Fruit fly (Drosophila melanogaster) whole organism, wandering third instar larva: ENCODE measurements around the gene CG1024.

Source experiments
- Abd-B ChIP-seq: fragments of >200 bp; optimal IDR thresholded peaks from 2 replicates; lab custom pipeline; 2017; ENCODE audit warnings: missing biosample characterization, missing genetic modification characterization
- CG32264 ChIP-seq: fragments of 200-800 bp; sonication (Bioruptor generic); optimal IDR thresholded peaks from 2 replicates; lab custom pipeline; 2016; ENCODE audit warnings: missing biosample characterization, missing genetic modification characterization
- CG9705 ChIP-seq: fragments of 200-800 bp; sonication (Bioruptor generic); optimal IDR thresholded peaks from 2 replicates; lab custom pipeline; 2018; ENCODE audit warnings: missing biosample characterization, mild to moderate bottlenecking, missing genetic modification characterization
- CrebA ChIP-seq: fragments of 200-800 bp; sonication (Bioruptor generic); optimal IDR thresholded peaks from 2 replicates; lab custom pipeline; 2016; ENCODE audit warnings: missing biosample characterization, mild to moderate bottlenecking, missing genetic modification characterization, borderline replicate concordance
- Dfd ChIP-seq: fragments of >200 bp; optimal IDR thresholded peaks from 2 replicates; lab custom pipeline; 2017; ENCODE audit warnings: missing biosample characterization, missing genetic modification characterization
- Dif ChIP-seq: fragments of 200-275, 200-300 bp; sonication (Bioruptor generic); optimal IDR thresholded peaks from 2 replicates; lab custom pipeline; 2018; ENCODE audit warnings: missing biosample characterization, missing genetic modification characterization; ENCODE audit not compliant: partially characterized antibody
- GATAd ChIP-seq: sonication (Bioruptor generic); optimal IDR thresholded peaks from 2 replicates; lab custom pipeline; 2016; ENCODE audit warnings: missing biosample characterization, missing genetic modification characterization
- HLH106 ChIP-seq: fragments of 200-800 bp; optimal IDR thresholded peaks from 3 replicates; lab custom pipeline; 2019; ENCODE audit warnings: missing biosample characterization, mild to moderate bottlenecking, missing genetic modification characterization, moderate library complexity
- Hnf4 ChIP-seq: fragments of 200-800 bp; sonication (Bioruptor generic); optimal IDR thresholded peaks from 2 replicates; lab custom pipeline; 2016; ENCODE audit warnings: missing biosample characterization, mild to moderate bottlenecking, missing genetic modification characterization
- Hr78 ChIP-seq: fragments of >200 bp; optimal IDR thresholded peaks from 2 replicates; lab custom pipeline; 2017; ENCODE audit warnings: missing biosample characterization, missing genetic modification characterization
- Hr83 ChIP-seq: fragments of 200-300 bp; sonication (Bioruptor generic); optimal IDR thresholded peaks from 2 replicates; lab custom pipeline; 2016; ENCODE audit warnings: missing biosample characterization, mild to moderate bottlenecking, missing genetic modification characterization, moderate library complexity; ENCODE audit not compliant: poor library complexity, severe bottlenecking
- Jra ChIP-seq: sonication (Bioruptor generic); optimal IDR thresholded peaks from 2 replicates; lab custom pipeline; 2016; ENCODE audit warnings: missing biosample characterization, missing genetic modification characterization
- Mio ChIP-seq: sonication (Bioruptor generic); optimal IDR thresholded peaks from 2 replicates; lab custom pipeline; 2016; ENCODE audit warnings: missing biosample characterization, missing genetic modification characterization
- Myc ChIP-seq: fragments of >200 bp; optimal IDR thresholded peaks from 2 replicates; lab custom pipeline; 2017
- N ChIP-seq: fragments of >200 bp; optimal IDR thresholded peaks from 2 replicates; lab custom pipeline; 2018; ENCODE audit warnings: missing biosample characterization, missing external identifiers, missing genetic modification characterization
- OdsH ChIP-seq: fragments of 200-800 bp; sonication (Bioruptor generic); optimal IDR thresholded peaks from 2 replicates; lab custom pipeline; 2016; ENCODE audit warnings: missing biosample characterization, mild to moderate bottlenecking, missing genetic modification characterization
- Rel ChIP-seq, 2 experiments: fragments of 200-800 bp; sonication (Bioruptor generic) in 1 of 2; optimal IDR thresholded peaks; 2 replicates in 1 of 2; 3 replicates in 1 of 2; lab custom pipeline; 2016 to 2019; ENCODE audit warnings: mild to moderate bottlenecking in 2 of 2, missing biosample characterization in 2 of 2, missing genetic modification characterization in 2 of 2, moderate library complexity in 1 of 2
- Sp1 ChIP-seq: fragments of 200-800 bp; sonication (Bioruptor generic); optimal IDR thresholded peaks from 3 replicates; lab custom pipeline; 2019; ENCODE audit warnings: missing biosample characterization, mild to moderate bottlenecking, missing genetic modification characterization, moderate library complexity
- Vsx2 ChIP-seq: fragments of 200-300, 225-300 bp; sonication (Bioruptor generic); optimal IDR thresholded peaks from 2 replicates; lab custom pipeline; 2018; ENCODE audit warnings: missing biosample characterization, missing genetic modification characterization; ENCODE audit not compliant: partially characterized antibody
- br ChIP-seq: fragments of 200-800 bp; sonication (Bioruptor generic); optimal IDR thresholded peaks from 2 replicates; lab custom pipeline; 2016; ENCODE audit warnings: missing biosample characterization, missing genetic modification characterization
- brk ChIP-seq: fragments of 200-800 bp; sonication (Bioruptor generic); optimal IDR thresholded peaks from 2 replicates; lab custom pipeline; 2016; ENCODE audit warnings: missing biosample characterization, mild to moderate bottlenecking, missing genetic modification characterization
- dl ChIP-seq, 2 experiments: fragments of 175-275, 200-275 bp in 1 of 2; fragments of 200-275 bp in 1 of 2; sonication (Bioruptor generic); optimal IDR thresholded peaks; lab custom pipeline; 2018; ENCODE audit warnings: mild to moderate bottlenecking in 2 of 2, missing biosample characterization in 2 of 2, missing genetic modification characterization in 2 of 2, moderate library complexity in 2 of 2; ENCODE audit not compliant: partially characterized antibody in 2 of 2, insufficient read depth in 1 of 2
- dmrt93B ChIP-seq: fragments of 200-800 bp; sonication (Bioruptor generic); optimal IDR thresholded peaks from 2 replicates; lab custom pipeline; 2018; ENCODE audit warnings: missing biosample characterization, mild to moderate bottlenecking, missing genetic modification characterization
- dsf ChIP-seq: sonication (Bioruptor generic); optimal IDR thresholded peaks from 2 replicates; lab custom pipeline; 2016; ENCODE audit warnings: missing biosample characterization, missing genetic modification characterization, borderline replicate concordance
- ey ChIP-seq: fragments of 200-800 bp; sonication (Bioruptor generic); optimal IDR thresholded peaks from 2 replicates; lab custom pipeline; 2016; ENCODE audit warnings: missing biosample characterization, missing genetic modification characterization
- foxo ChIP-seq, 2 experiments: fragments of 200-800 bp; sonication (Bioruptor generic); optimal IDR thresholded peaks; 2 replicates in 1 of 2; 3 replicates in 1 of 2; lab custom pipeline; 2016 to 2017; ENCODE audit warnings: missing biosample characterization in 2 of 2, missing genetic modification characterization in 2 of 2
- fru ChIP-seq: fragments of 200-800 bp; sonication (Bioruptor generic); optimal IDR thresholded peaks from 3 replicates; lab custom pipeline; 2016; ENCODE audit warnings: missing biosample characterization, mild to moderate bottlenecking, missing genetic modification characterization
- h ChIP-seq: fragments of 200-800 bp; sonication (Bioruptor generic); optimal IDR thresholded peaks from 3 replicates; lab custom pipeline; 2016; ENCODE audit warnings: missing biosample characterization, mild to moderate bottlenecking, missing genetic modification characterization
- jim ChIP-seq: fragments of 175-275, 200-325 bp; sonication (Bioruptor generic); optimal IDR thresholded peaks from 2 replicates; lab custom pipeline; 2016; ENCODE audit warnings: missing biosample characterization, mild to moderate bottlenecking, missing genetic modification characterization
- lola ChIP-seq: fragments of >200 bp; optimal IDR thresholded peaks from 2 replicates; lab custom pipeline; 2017; ENCODE audit warnings: missing biosample characterization, missing genetic modification characterization
- pan ChIP-seq: fragments of >200 bp; optimal IDR thresholded peaks from 2 replicates; lab custom pipeline; 2017
- psq ChIP-seq: fragments of 200-800 bp; sonication (Bioruptor generic); optimal IDR thresholded peaks from 3 replicates; lab custom pipeline; 2017; ENCODE audit warnings: missing biosample characterization, mild to moderate bottlenecking, missing genetic modification characterization, moderate library complexity
- rgr ChIP-seq: fragments of 200-800 bp; sonication (Bioruptor generic); optimal IDR thresholded peaks from 3 replicates; lab custom pipeline; 2016; ENCODE audit warnings: missing biosample characterization, mild to moderate bottlenecking, missing genetic modification characterization
- sage ChIP-seq: fragments of 200-800 bp; sonication (Bioruptor generic); optimal IDR thresholded peaks from 2 replicates; lab custom pipeline; 2016; ENCODE audit warnings: missing biosample characterization, mild to moderate bottlenecking, missing genetic modification characterization
- sv ChIP-seq: fragments of 200-800 bp; sonication (Bioruptor generic); optimal IDR thresholded peaks from 3 replicates; lab custom pipeline; 2016; ENCODE audit warnings: missing biosample characterization, missing genetic modification characterization
- tai ChIP-seq: sonication (Bioruptor generic); optimal IDR thresholded peaks from 2 replicates; lab custom pipeline; 2016; ENCODE audit warnings: missing biosample characterization, missing genetic modification characterization
- usp ChIP-seq: fragments of >200 bp; optimal IDR thresholded peaks from 2 replicates; lab custom pipeline; 2017; ENCODE audit warnings: missing biosample characterization, missing genetic modification characterization
- woc ChIP-seq: sonication (Bioruptor generic); optimal IDR thresholded peaks from 2 replicates; lab custom pipeline; 2016; ENCODE audit warnings: missing biosample characterization, mild to moderate bottlenecking, missing genetic modification characterization

CG1024 gene

DNA sequence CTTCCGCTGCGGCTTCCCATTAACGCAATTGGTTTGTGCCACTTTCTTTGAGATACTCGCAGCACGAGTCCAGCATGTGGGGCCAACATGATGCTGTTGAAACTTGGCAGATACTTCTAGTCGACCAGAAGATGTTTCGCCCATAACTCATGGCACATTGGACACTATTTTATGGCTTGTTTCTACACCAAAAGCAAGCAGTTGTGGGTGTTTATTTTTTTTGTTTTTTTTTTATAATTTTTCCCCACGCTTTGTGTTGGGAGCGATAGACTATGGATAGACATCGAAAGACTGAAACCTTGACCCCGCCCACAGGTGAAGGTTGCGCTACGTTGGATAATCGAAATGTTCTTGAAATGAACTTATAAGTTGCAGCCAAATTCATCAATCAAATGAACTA, 19.6 kb upstream of the CG1024 start:
- TF ChIP-seq Sp1 (GFP tag; lab: Kevin White, UChicago): no peak
- TF ChIP-seq br: no peak
- no peak for TF ChIP-seq pan (lab: Kevin White, UChicago)

DNA sequence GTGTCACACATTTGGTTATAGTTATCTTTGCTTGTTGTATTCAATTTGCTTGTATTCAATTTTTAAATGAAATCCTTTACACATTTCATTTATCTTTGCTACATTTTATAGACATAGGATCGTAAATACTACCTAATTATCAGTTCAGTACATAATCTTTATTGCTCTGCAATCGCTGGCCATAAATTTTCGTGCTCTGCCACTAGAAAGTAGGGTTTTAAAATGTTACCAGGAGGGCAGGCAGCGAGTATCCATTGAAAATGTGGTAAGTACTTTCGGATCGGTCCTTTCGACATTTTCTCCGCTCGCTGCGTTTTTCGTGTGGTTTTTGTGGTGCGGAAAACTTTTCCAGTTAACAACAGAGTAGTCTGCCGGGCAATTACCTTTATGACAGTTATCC, 19.2 kb upstream of the CG1024 start:
- no peak for TF ChIP-seq foxo (GFP tag; optimal IDR thresholded peaks at IDR 0.05; lab: Kevin White, UChicago)
- peak; percentile 37 for TF ChIP-seq CrebA (GFP tag; lab: Kevin White, UChicago)
- TF ChIP-seq Sp1 (GFP tag; lab: Kevin White, UChicago): peak; percentile 40

DNA sequence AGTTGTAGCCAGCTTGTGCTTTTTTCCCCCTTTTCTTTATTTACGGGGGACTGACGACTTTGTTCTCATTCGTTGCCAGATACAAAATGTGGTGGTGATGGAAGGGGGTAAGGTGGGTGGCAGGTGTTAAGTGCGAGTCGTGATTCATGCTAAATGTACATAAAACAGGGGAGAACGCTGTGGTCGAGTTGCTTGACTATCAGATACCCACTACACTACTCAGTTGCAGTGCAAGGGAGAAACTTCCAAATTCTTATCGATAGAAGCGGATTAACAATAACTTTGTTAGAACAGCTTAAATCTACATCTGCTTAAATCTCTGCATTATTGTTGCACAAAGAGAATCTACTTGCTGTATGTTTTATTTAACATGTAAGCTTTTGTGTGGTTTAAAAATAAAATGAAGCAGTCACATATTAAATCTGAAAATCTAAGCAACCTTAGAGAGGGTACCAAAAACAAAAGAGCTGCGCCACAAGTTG, 17.5 kb upstream of the CG1024 start:
- TF ChIP-seq pan (lab: Kevin White, UChicago): no peak
- peak in 1 of 2 experiments; percentile 78 for TF ChIP-seq foxo (GFP tag; optimal IDR thresholded peaks at IDR 0.05; lab: Kevin White, UChicago)
- peak; percentile 73 for TF ChIP-seq HLH106 (tag; lab: Kevin White, UChicago)
- peak; percentile 74 for TF ChIP-seq OdsH (GFP tag; lab: Kevin White, UChicago)
- no peak for TF ChIP-seq CrebA (GFP tag; lab: Kevin White, UChicago)
- peak; percentile 74 for TF ChIP-seq ey (GFP tag; lab: Kevin White, UChicago)
- TF ChIP-seq dmrt93B: peak; percentile 49
- no peak for TF ChIP-seq Hr83 (GFP tag; lab: Kevin White, UChicago)
- TF ChIP-seq Dif: no peak
- no peak for TF ChIP-seq Dfd (GFP tag; lab: Kevin White, UChicago)
- no peak for TF ChIP-seq sage (GFP tag; lab: Kevin White, UChicago)
- no peak for TF ChIP-seq sv (GFP tag; lab: Kevin White, UChicago)
- TF ChIP-seq psq (GFP tag; lab: Kevin White, UChicago): peak; percentile 61
- peak; percentile 65 for TF ChIP-seq br
- TF ChIP-seq brk (GFP tag; lab: Kevin White, UChicago): no peak
- peak; percentile 61 for TF ChIP-seq Sp1 (GFP tag; lab: Kevin White, UChicago)
- no peak for TF ChIP-seq usp
- peak; percentile 25 for TF ChIP-seq woc (GFP tag; lab: Kevin White, UChicago)
- TF ChIP-seq N (GFP tag; lab: Kevin White, UChicago): no peak
- peak; percentile 22 for TF ChIP-seq CG9705
- peak; percentile 79 for TF ChIP-seq fru
- no peak for TF ChIP-seq Rel (GFP tag; optimal IDR thresholded peaks at IDR 0.05; lab: Kevin White, UChicago)
- peak; percentile 80 for TF ChIP-seq Rel (tag; optimal IDR thresholded peaks at IDR 0.05; lab: Kevin White, UChicago)
- no peak for TF ChIP-seq jim
- no peak for TF ChIP-seq Abd-B
- peak; percentile 8 for TF ChIP-seq CG32264
- no peak for TF ChIP-seq GATAd (GFP tag; lab: Kevin White, UChicago)
- no peak for TF ChIP-seq dsf (GFP tag; lab: Kevin White, UChicago)
- TF ChIP-seq Mio: no peak
- TF ChIP-seq tai: no peak
- TF ChIP-seq Jra (GFP tag; lab: Kevin White, UChicago): peak; percentile 60
- TF ChIP-seq lola (GFP tag; lab: Kevin White, UChicago): no peak
- peak; percentile 71 for TF ChIP-seq rgr (GFP tag; lab: Kevin White, UChicago)
- peak; percentile 70 for TF ChIP-seq h
- TF ChIP-seq Hnf4 (GFP tag; lab: Kevin White, UChicago): peak; percentile 33
- no peak for TF ChIP-seq Vsx2 (GFP tag; lab: Kevin White, UChicago)
- TF ChIP-seq Myc (lab: Kevin White, UChicago): no peak
- TF ChIP-seq dl (GFP tag; optimal IDR thresholded peaks at IDR 0.05; lab: Kevin White, UChicago; ENCODE audit: insufficient read depth in 1 of 2, partially characterized antibody in 2 of 2): no peak
- TF ChIP-seq Hr78: no peak
